Worm (Caenorhabditis elegans): ENCODE measurements around the gene Y37E11B.10.

Gene Y37E11B.10

ce11 chrIV:3578667-3579066 lies 27.6 kb downstream of the Y37E11B.10 start:
- TF ChIP-seq nhr-102 (tag; optimal IDR thresholded peaks at IDR 0.05) (no peak), unc-62 (GFP tag; optimal IDR thresholded peaks at IDR 0.05 in 1 of 2) (peak in 1 of 2 experiments; percentile 72), unc-62 (tag; optimal IDR thresholded peaks at IDR 0.05) (no peak)

ce11 chrIV:3578155-3578554 lies 28.1 kb downstream of the Y37E11B.10 start, which contains the start of gene Y37E11B.2:
Gene Y37E11B.2 (plus strand): TSS chrIV:3578455.
- TF ChIP-seq dpl-1 (GFP tag; optimal IDR thresholded peaks at IDR 0.05), result no peak
- TF ChIP-seq nhr-237 (tag; optimal IDR thresholded peaks at IDR 0.05), result no peak
- TF ChIP-seq F26F4.8 (GFP tag; conservative IDR thresholded peaks at IDR 0.05), result no peak
- no peak for TF ChIP-seq lin-1 (GFP tag; IDR thresholded peaks at IDR 0.05)
- TF ChIP-seq attf-4 (tag; optimal IDR thresholded peaks at IDR 0.05), result no peak
- no peak for TF ChIP-seq nhr-42 (GFP tag; IDR thresholded peaks at IDR 0.05)
- no peak for TF ChIP-seq nhr-111 (GFP tag; optimal IDR thresholded peaks at IDR 0.05)
- no peak for TF ChIP-seq dve-1 (tag; optimal IDR thresholded peaks at IDR 0.05; ENCODE audit: insufficient read depth)
- no peak for TF ChIP-seq lin-15B (tag; optimal IDR thresholded peaks at IDR 0.05)
- TF ChIP-seq ZK546.5 (tag; optimal IDR thresholded peaks at IDR 0.05), result no peak

ce11 chrIV:3570612-3571011 lies 35.7 kb downstream of the Y37E11B.10 start:
- peak; percentile 69 for TF ChIP-seq set-16 (GFP tag; IDR thresholded peaks at IDR 0.05)
- TF ChIP-seq F26F4.8 (GFP tag; conservative IDR thresholded peaks at IDR 0.05), result no peak
- no peak for TF ChIP-seq Y5F2A.4 (GFP tag; optimal IDR thresholded peaks at IDR 0.05)

- TF ChIP-seq fos-1 (tag; optimal IDR thresholded peaks at IDR 0.05) (no peak), set-16 (GFP tag; IDR thresholded peaks at IDR 0.05) (peak; percentile 47; the same call in 1 of the 2 replicates), saeg-2 (GFP tag; IDR thresholded peaks at IDR 0.05) (no peak), tag-97 (GFP tag; IDR thresholded peaks at IDR 0.05) (no peak)
These were observed 37.7 kb downstream of the Y37E11B.10 start, which contains the start of gene otpl-1 for ce11 chrIV:3568608-3569007. Gene otpl-1 (plus strand): TSS chrIV:3568979.

ce11 chrIV:3564901-3565300 lies 41.4 kb downstream of the Y37E11B.10 start, which contains the start of gene sre-5:
Gene sre-5 (plus strand): TSS chrIV:3565201.
- TF ChIP-seq nhr-41 (GFP tag; IDR thresholded peaks at IDR 0.05) (no peak), spr-1 (tag; optimal IDR thresholded peaks at IDR 0.05) (no peak), dmd-6 (GFP tag; IDR thresholded peaks at IDR 0.05) (no peak), tag-97 (GFP tag; IDR thresholded peaks at IDR 0.05) (no peak), aha-1 (tag) (peak; percentile 12), D1046.2 (GFP tag; IDR thresholded peaks at IDR 0.05) (no peak)

- TF ChIP-seq aha-1 (tag) (peak; percentile 93), madf-9 (GFP tag; conservative IDR thresholded peaks at IDR 0.05) (no peak), ama-1 (optimal IDR thresholded peaks at IDR 0.05) (no peak)
These were observed 47.1 kb downstream of the Y37E11B.10 start for ce11 chrIV:3559201-3559600.

- TF ChIP-seq dmd-9 (GFP tag; IDR thresholded peaks at IDR 0.05), result no peak
- TF ChIP-seq ZK546.5 (tag; optimal IDR thresholded peaks at IDR 0.05), result no peak
- no peak for TF ChIP-seq nhr-237 (tag; optimal IDR thresholded peaks at IDR 0.05)
- no peak for TF ChIP-seq set-16 (GFP tag; IDR thresholded peaks at IDR 0.05)
- TF ChIP-seq vab-7 (GFP tag; IDR thresholded peaks at IDR 0.05), result no peak
- TF ChIP-seq mxl-3 (GFP tag; optimal IDR thresholded peaks at IDR 0.05), result no peak
- TF ChIP-seq lsy-2 (tag; optimal IDR thresholded peaks at IDR 0.05), result no peak
- TF ChIP-seq ceh-82 (tag; optimal IDR thresholded peaks at IDR 0.05), result no peak
- TF ChIP-seq spr-3 (GFP tag; optimal IDR thresholded peaks at IDR 0.05), result no peak
- no peak for TF ChIP-seq daf-16 (GFP tag; optimal IDR thresholded peaks at IDR 0.05)
- no peak for TF ChIP-seq daf-16 (tag; optimal IDR thresholded peaks at IDR 0.05)
- no peak for TF ChIP-seq unc-39 (tag; optimal IDR thresholded peaks at IDR 0.05)
- TF ChIP-seq lin-39 (tag; optimal IDR thresholded peaks at IDR 0.05), result no peak
These were observed 48.9 kb downstream of the Y37E11B.10 start, which contains the start of gene osm-9 for ce11 chrIV:3557331-3557730. Gene osm-9 (minus strand): TSS chrIV:3557431.

All from whole organism, L4 larva.